Worm (Caenorhabditis elegans) whole organism, L4 larva: Measurements from ENCODE around the gene F46E10.2.

Experiments used
- ces-1 ChIP-seq: fragments of 150-350 bp; sonication (generic microtip); optimal IDR thresholded peaks from 4 replicates; lab custom pipeline; 2014; ENCODE audit warnings: missing biosample characterization, missing genetic modification reagents, missing genetic modification characterization
- dpl-1 ChIP-seq: fragments of 150-350 bp; optimal IDR thresholded peaks from 2 replicates; lab custom pipeline; 2014; ENCODE audit warnings: missing biosample characterization, missing genetic modification reagents, missing genetic modification characterization

DNA sequence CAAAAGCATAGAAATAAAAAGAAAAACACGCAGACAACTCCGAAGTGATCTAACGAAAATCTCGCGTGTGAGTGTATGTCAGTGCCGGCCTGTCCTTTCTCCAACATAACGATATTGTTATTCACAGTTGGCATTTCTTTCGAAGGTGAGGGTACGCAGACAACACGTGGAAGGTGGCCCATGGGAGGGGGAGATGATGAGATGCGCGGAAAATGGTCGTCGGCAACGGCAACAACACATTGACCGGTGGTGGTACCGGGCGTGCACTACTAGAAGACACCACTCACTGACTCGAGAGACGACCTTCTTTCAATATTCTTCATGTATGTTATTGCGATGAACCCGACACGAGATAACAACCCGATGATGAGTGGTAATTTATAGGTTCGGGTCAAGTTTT lies 24.8 kb downstream of the F46E10.2 start:
- TF ChIP-seq ces-1 (GFP tag; lab: Kevin White, UChicago) = no peak
- TF ChIP-seq dpl-1 (GFP tag; lab: Kevin White, UChicago) = no peak
